Fruit fly (Drosophila melanogaster) Kc167 (cell line): Measurements from ENCODE around the gene CG11562.

ENCODE experiments used
- Myc ChIP-seq: fragments of >200 bp; optimal IDR thresholded peaks from 2 replicates; lab custom pipeline; 2017; ENCODE audit warnings: missing external identifiers
- Sin3A ChIP-seq: fragments of >200 bp; optimal IDR thresholded peaks from 2 replicates; lab custom pipeline; 2018; ENCODE audit warnings: missing external identifiers
- psq ChIP-seq: fragments of >200 bp; optimal IDR thresholded peaks from 2 replicates; lab custom pipeline; 2017; ENCODE audit warnings: missing external identifiers

DNA sequence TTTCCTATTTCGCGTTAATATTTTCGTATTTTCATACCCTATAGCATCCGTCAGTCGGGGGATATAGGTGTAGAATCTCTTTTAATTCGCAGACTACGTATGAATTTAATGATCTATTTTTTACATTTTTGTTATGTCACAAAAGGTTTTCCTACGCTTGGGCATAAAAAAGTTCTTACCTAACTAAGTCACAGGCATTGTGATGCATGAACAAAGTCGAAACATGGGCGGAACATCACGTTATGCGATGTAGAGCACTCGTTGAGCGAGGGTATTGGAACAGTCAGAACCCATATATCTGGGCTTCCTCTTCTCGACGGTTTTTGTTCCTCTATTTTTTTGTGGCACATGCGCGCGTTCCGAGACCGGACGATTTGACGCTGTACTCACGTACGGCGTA is 17.0 kb downstream of the CG11562 start:
- TF ChIP-seq psq (lab: Kevin White, UChicago), result no peak
- no peak for TF ChIP-seq Myc (lab: Kevin White, UChicago)
- TF ChIP-seq Sin3A (lab: Kevin White, UChicago), result no peak
